Worm (Caenorhabditis elegans) whole organism, L4/young adult: Measurements from ENCODE around the gene T01G6.10.

Source experiments
- W03F9.2 ChIP-seq: fragments of 150-350 bp; optimal IDR thresholded peaks from 2 replicates; lab custom pipeline; 2014; ENCODE audit warnings: missing biosample characterization, missing genetic modification characterization
- dao-5 ChIP-seq: sonication (generic microtip); optimal IDR thresholded peaks from 2 replicates; lab custom pipeline; 2016; ENCODE audit warnings: missing genotype, missing genetic modification characterization, moderate library complexity, missing compliant biosample characterization
- him-1 ChIP-seq: sonication (generic microtip); optimal IDR thresholded peaks from 2 replicates; lab custom pipeline; 2016; ENCODE audit warnings: missing genotype, missing genetic modification reagents, missing genetic modification characterization, missing compliant biosample characterization

DNA sequence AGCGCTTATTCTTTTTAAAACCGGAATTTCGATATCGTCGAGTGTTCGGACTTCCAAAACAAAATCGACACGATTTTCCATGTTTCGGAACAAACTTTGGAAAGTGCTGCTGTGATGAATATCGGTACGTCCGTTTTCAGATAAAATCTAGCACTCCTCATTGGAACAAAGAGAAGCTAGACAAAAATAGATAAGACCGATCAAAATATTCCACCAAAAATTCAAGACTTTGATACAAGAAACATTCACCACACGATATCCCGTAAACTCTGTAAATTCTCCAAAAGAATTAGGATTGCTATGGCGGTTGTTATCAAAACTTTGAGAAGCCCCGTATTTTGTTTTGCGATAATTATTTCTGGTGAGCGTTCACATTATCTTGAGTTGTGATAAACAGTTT lies 40.1 kb upstream of the T01G6.10 start, which contains the start of gene C14C6.3:
- no peak for TF ChIP-seq dao-5 (tag; lab: Kevin White, UChicago)
- no peak for TF ChIP-seq him-1 (tag; lab: Kevin White, UChicago)
- no peak for TF ChIP-seq W03F9.2 (tag; lab: Kevin White, UChicago)
